Worm (Caenorhabditis elegans) whole organism, L3 larva: ENCODE results near the gene aat-4.

Experiments used
- R02D3.7 ChIP-seq: fragments of 150-350 bp; optimal IDR thresholded peaks from 2 replicates; lab custom pipeline; 2014; ENCODE audit warnings: missing biosample characterization, missing genetic modification characterization
- ZK546.5 ChIP-seq: sonication (generic microtip); optimal IDR thresholded peaks from 2 replicates; lab custom pipeline; 2017; ENCODE audit warnings: missing biosample characterization, missing genetic modification characterization
- aly-2 ChIP-seq: fragments of 150-350 bp; optimal IDR thresholded peaks from 2 replicates; lab custom pipeline; 2014; ENCODE audit warnings: missing biosample characterization, missing genetic modification characterization
- ama-1 ChIP-seq: fragments of 150-350 bp; optimal IDR thresholded peaks from 2 replicates; lab custom pipeline; 2018
- ceh-16 ChIP-seq: sonication (generic microtip); optimal IDR thresholded peaks from 2 replicates; lab custom pipeline; 2017; ENCODE audit warnings: missing biosample characterization, missing genetic modification characterization
- ceh-28 ChIP-seq: fragments of 150-350 bp; optimal IDR thresholded peaks from 2 replicates; lab custom pipeline; 2014; ENCODE audit warnings: missing biosample characterization, missing genetic modification reagents, missing genetic modification characterization
- ceh-82 ChIP-seq: fragments of 150-350 bp; optimal IDR thresholded peaks from 2 replicates; lab custom pipeline; 2014; ENCODE audit warnings: missing biosample characterization, missing genetic modification characterization
- ceh-9 ChIP-seq: sonication (generic microtip); optimal IDR thresholded peaks from 2 replicates; lab custom pipeline; 2018; ENCODE audit warnings: missing biosample characterization, missing genetic modification characterization
- daf-12 ChIP-seq: fragments of 150-350 bp; optimal IDR thresholded peaks from 2 replicates; lab custom pipeline; 2014; ENCODE audit warnings: missing biosample characterization, missing genetic modification reagents, missing genetic modification characterization
- egl-27 ChIP-seq: sonication (generic microtip); optimal IDR thresholded peaks from 4 replicates; lab custom pipeline; 2017; ENCODE audit warnings: missing biosample characterization, missing genetic modification reagents, missing genetic modification characterization
- egl-5 ChIP-seq: fragments of 150-350 bp; optimal IDR thresholded peaks from 2 replicates; lab custom pipeline; 2017; ENCODE audit warnings: missing biosample characterization, missing genetic modification reagents, missing genetic modification characterization, inconsistent platforms
- elt-1 ChIP-seq: fragments of 150-350 bp; optimal IDR thresholded peaks from 2 replicates; lab custom pipeline; 2014; ENCODE audit warnings: missing biosample characterization, missing genetic modification characterization
- elt-2 ChIP-seq: sonication (generic microtip); optimal IDR thresholded peaks from 2 replicates; lab custom pipeline; 2016; ENCODE audit warnings: missing genetic modification reagents, mild to moderate bottlenecking, missing genetic modification characterization, missing compliant biosample characterization
- elt-3 ChIP-seq, 3 experiments: fragments of 150-350 bp in 1 of 3; sonication (generic microtip) in 2 of 3; optimal IDR thresholded peaks; 2 replicates in 2 of 3; 4 replicates in 1 of 3; lab custom pipeline; 2014 to 2017; ENCODE audit warnings: missing biosample characterization in 3 of 3, missing genetic modification characterization in 3 of 3
- eor-1 ChIP-seq, 2 experiments: fragments of 150-350 bp; optimal IDR thresholded peaks; 2 replicates each; lab custom pipeline; 2014 to 2018; ENCODE audit warnings: missing biosample characterization in 2 of 2, missing genetic modification characterization in 2 of 2
- fkh-10 ChIP-seq: sonication (generic microtip); optimal IDR thresholded peaks from 2 replicates; lab custom pipeline; 2017; ENCODE audit warnings: missing biosample characterization, missing genetic modification reagents, missing genetic modification characterization
- fkh-2 ChIP-seq: fragments of 150-350 bp; optimal IDR thresholded peaks from 2 replicates; lab custom pipeline; 2014; ENCODE audit warnings: missing biosample characterization, missing genetic modification reagents, missing genetic modification characterization
- fos-1 ChIP-seq: fragments of 150-350 bp; optimal IDR thresholded peaks from 2 replicates; lab custom pipeline; 2014; ENCODE audit warnings: missing biosample characterization, missing genetic modification characterization
- hmg-11 ChIP-seq: sonication (generic microtip); optimal IDR thresholded peaks from 2 replicates; lab custom pipeline; 2016; ENCODE audit warnings: missing genetic modification characterization, missing compliant biosample characterization
- jun-1 ChIP-seq: fragments of 150-350 bp; optimal IDR thresholded peaks from 2 replicates; lab custom pipeline; 2014; ENCODE audit warnings: missing biosample characterization, missing genetic modification reagents, missing genetic modification characterization
- lin-15B ChIP-seq: fragments of 150-350 bp; optimal IDR thresholded peaks from 2 replicates; lab custom pipeline; 2014; ENCODE audit warnings: missing biosample characterization, missing genetic modification characterization
- lin-39 ChIP-seq: fragments of 150-350 bp; optimal IDR thresholded peaks from 2 replicates; lab custom pipeline; 2018; ENCODE audit warnings: missing biosample characterization, missing genetic modification reagents, missing genetic modification characterization
- lsy-12 ChIP-seq: sonication (generic microtip); optimal IDR thresholded peaks from 2 replicates; lab custom pipeline; 2016; ENCODE audit warnings: mild to moderate bottlenecking, missing genetic modification characterization, missing compliant biosample characterization
- mdl-1 ChIP-seq: fragments of 150-350 bp; optimal IDR thresholded peaks from 2 replicates; lab custom pipeline; 2014; ENCODE audit warnings: missing biosample characterization, missing genetic modification characterization
- mml-1 ChIP-seq: fragments of 150-350 bp; sonication (generic microtip); optimal IDR thresholded peaks from 3 replicates; lab custom pipeline; 2014; ENCODE audit warnings: missing biosample characterization, missing genetic modification characterization
- nfya-1 ChIP-seq: sonication (generic microtip); optimal IDR thresholded peaks from 2 replicates; lab custom pipeline; 2017; ENCODE audit warnings: missing genetic modification characterization, mild to moderate bottlenecking, missing compliant biosample characterization, antibody characterized with exemption, moderate library complexity; ENCODE audit not compliant: insufficient read depth
- nhr-11 ChIP-seq: fragments of 150-350 bp; optimal IDR thresholded peaks from 2 replicates; lab custom pipeline; 2014; ENCODE audit warnings: missing biosample characterization, missing genetic modification characterization
- nhr-12 ChIP-seq: fragments of 150-350 bp; optimal IDR thresholded peaks from 2 replicates; lab custom pipeline; 2014; ENCODE audit warnings: missing biosample characterization, missing genetic modification characterization
- nhr-23 ChIP-seq: fragments of 150-350 bp; optimal IDR thresholded peaks from 2 replicates; lab custom pipeline; 2014; ENCODE audit warnings: missing biosample characterization, missing genetic modification reagents, missing genetic modification characterization
- nhr-237 ChIP-seq: fragments of 150-350 bp; optimal IDR thresholded peaks from 2 replicates; lab custom pipeline; 2014; ENCODE audit warnings: missing biosample characterization, missing genetic modification characterization
- nhr-25 ChIP-seq: sonication (generic microtip); optimal IDR thresholded peaks from 2 replicates; lab custom pipeline; 2017; ENCODE audit warnings: missing biosample characterization, missing genetic modification characterization
- nhr-28 ChIP-seq: fragments of 150-350 bp; optimal IDR thresholded peaks from 2 replicates; lab custom pipeline; 2014; ENCODE audit warnings: missing biosample characterization, missing genetic modification characterization
- nhr-43 ChIP-seq: sonication (generic microtip); optimal IDR thresholded peaks from 2 replicates; lab custom pipeline; 2016; ENCODE audit warnings: mild to moderate bottlenecking, missing genetic modification characterization, missing compliant biosample characterization; ENCODE audit not compliant: poor library complexity, severe bottlenecking
- nhr-67 ChIP-seq: fragments of 150-350 bp; optimal IDR thresholded peaks from 2 replicates; lab custom pipeline; 2014; ENCODE audit warnings: missing biosample characterization, missing genetic modification characterization
- nhr-76 ChIP-seq: fragments of 150-350 bp; sonication (generic microtip); optimal IDR thresholded peaks from 5 replicates; lab custom pipeline; 2014; ENCODE audit warnings: missing biosample characterization, missing genetic modification characterization
- nhr-77 ChIP-seq: fragments of 150-350 bp; optimal IDR thresholded peaks from 2 replicates; lab custom pipeline; 2014; ENCODE audit warnings: missing biosample characterization, missing genetic modification characterization
- pha-4 ChIP-seq: fragments of 150-350 bp; optimal IDR thresholded peaks from 2 replicates; lab custom pipeline; 2014; ENCODE audit warnings: missing biosample characterization, missing genetic modification reagents, missing genetic modification characterization
- pqm-1 ChIP-seq: fragments of 150-350 bp; optimal IDR thresholded peaks from 2 replicates; lab custom pipeline; 2017; ENCODE audit warnings: missing biosample characterization, missing genetic modification characterization, inconsistent platforms
- sea-2 ChIP-seq: fragments of 150-350 bp; sonication (generic microtip); optimal IDR thresholded peaks from 4 replicates; lab custom pipeline; 2014; ENCODE audit warnings: missing biosample characterization, missing genetic modification reagents, missing genetic modification characterization
- skn-1 ChIP-seq: fragments of 150-350 bp; optimal IDR thresholded peaks from 2 replicates; lab custom pipeline; 2014; ENCODE audit warnings: missing biosample characterization, missing genetic modification characterization
- snpc-4 ChIP-seq: fragments of 150-350 bp; optimal IDR thresholded peaks from 2 replicates; lab custom pipeline; 2014; ENCODE audit warnings: missing biosample characterization, missing genetic modification characterization
- tbx-2 ChIP-seq: sonication (generic microtip); optimal IDR thresholded peaks from 2 replicates; lab custom pipeline; 2016; ENCODE audit warnings: mild to moderate bottlenecking, missing genetic modification characterization, missing compliant biosample characterization
- unc-39 ChIP-seq: sonication (generic microtip); optimal IDR thresholded peaks from 4 replicates; lab custom pipeline; 2017; ENCODE audit warnings: missing biosample characterization, missing genetic modification characterization
- unc-62 ChIP-seq: fragments of 150-350 bp; sonication (generic microtip); optimal IDR thresholded peaks from 4 replicates; lab custom pipeline; 2014; ENCODE audit warnings: missing biosample characterization, missing genetic modification reagents, missing genetic modification characterization
- zag-1 ChIP-seq: fragments of 150-350 bp; optimal IDR thresholded peaks from 2 replicates; lab custom pipeline; 2014; ENCODE audit warnings: missing biosample characterization, missing genetic modification characterization
- ztf-11 ChIP-seq: fragments of 150-350 bp; optimal IDR thresholded peaks from 2 replicates; lab custom pipeline; 2014; ENCODE audit warnings: missing biosample characterization, missing genetic modification characterization
- ztf-4 ChIP-seq: fragments of 150-350 bp; optimal IDR thresholded peaks from 2 replicates; lab custom pipeline; 2014; ENCODE audit warnings: missing biosample characterization, missing genetic modification characterization

The aat-4 gene

ce11 chrIV:6321667-6322066, 46.1 kb upstream of the aat-4 start, which contains the start of gene Y73B6BL.29:
Gene Y73B6BL.29, plus strand, starts transcription at chrIV:6321929.
- TF ChIP-seq ztf-4 (tag; lab: Kevin White, UChicago) (no peak), nhr-237 (no peak), fkh-2 (tag; lab: Kevin White, UChicago) (no peak), nhr-12 (tag; lab: Kevin White, UChicago) (no peak), hmg-11 (peak; percentile 51), pqm-1 (peak; percentile 15), nhr-25 (tag; lab: Kevin White, UChicago) (peak; percentile 72), mml-1 (no peak), nhr-43 (tag; lab: Kevin White, UChicago) (peak; percentile 95), ceh-9 (tag; lab: Kevin White, UChicago) (no peak), nhr-23 (peak; percentile 95), snpc-4 (tag; lab: Kevin White, UChicago) (peak; percentile 90), skn-1 (tag; lab: Kevin White, UChicago) (peak; percentile 85), fos-1 (tag; lab: Kevin White, UChicago) (no peak), lsy-12 (peak; percentile 84), nhr-11 (tag; lab: Kevin White, UChicago) (no peak), egl-27 (tag; lab: Kevin White, UChicago) (no peak), ZK546.5 (peak; percentile 63), egl-5 (tag; lab: Kevin White, UChicago) (peak; percentile 21), elt-2 (peak; percentile 56), nhr-28 (tag; lab: Kevin White, UChicago) (no peak), ceh-82 (tag; lab: Kevin White, UChicago) (peak; percentile 32), nhr-67 (tag; lab: Kevin White, UChicago) (no peak), R02D3.7 (tag; lab: Kevin White, UChicago) (peak; percentile 88), aly-2 (tag; lab: Kevin White, UChicago) (no peak), jun-1 (peak; percentile 66), daf-12 (tag; lab: Kevin White, UChicago) (no peak), lin-15B (tag; lab: Kevin White, UChicago) (peak; percentile 87), pha-4 (tag; lab: Kevin White, UChicago) (peak; percentile 93), nfya-1 (tag; lab: Kevin White, UChicago) (peak; percentile 89), unc-62 (no peak), sea-2 (no peak), ama-1 (no peak), eor-1 (tag; optimal IDR thresholded peaks at IDR 0.05; lab: Kevin White, UChicago) (peak in 1 of 2 experiments; percentile 55), ceh-16 (tag; lab: Kevin White, UChicago) (no peak), ceh-28 (tag; lab: Kevin White, UChicago) (peak; percentile 67), lin-39 (tag; lab: Kevin White, UChicago) (no peak), nhr-77 (tag; lab: Kevin White, UChicago) (no peak), unc-39 (no peak), elt-1 (tag; lab: Kevin White, UChicago) (no peak), tbx-2 (tag; lab: Kevin White, UChicago) (peak; percentile 81), ztf-11 (tag; lab: Kevin White, UChicago) (no peak), elt-3 (tag; optimal IDR thresholded peaks at IDR 0.05; lab: Kevin White, UChicago) (no peak), zag-1 (no peak), mdl-1 (peak; percentile 12), nhr-76 (tag; lab: Kevin White, UChicago) (no peak), fkh-10 (GFP tag; lab: Kevin White, UChicago) (peak; percentile 87)
